Worm (Caenorhabditis elegans) whole organism, late embryonic: ENCODE measurements around the gene C05E11.3.

Experiments
- T23F11.4 ChIP-seq: fragments of 200-800 bp; sonication (Bioruptor generic); optimal IDR thresholded peaks from 2 replicates; lab custom pipeline; 2018; ENCODE audit warnings: mild to moderate bottlenecking, missing genetic modification characterization, missing compliant biosample characterization
- pha-4 ChIP-seq: fragments of 150-350 bp; optimal IDR thresholded peaks from 2 replicates; lab custom pipeline; 2018; ENCODE audit warnings: missing biosample characterization, missing genetic modification reagents, missing genetic modification characterization

DNA sequence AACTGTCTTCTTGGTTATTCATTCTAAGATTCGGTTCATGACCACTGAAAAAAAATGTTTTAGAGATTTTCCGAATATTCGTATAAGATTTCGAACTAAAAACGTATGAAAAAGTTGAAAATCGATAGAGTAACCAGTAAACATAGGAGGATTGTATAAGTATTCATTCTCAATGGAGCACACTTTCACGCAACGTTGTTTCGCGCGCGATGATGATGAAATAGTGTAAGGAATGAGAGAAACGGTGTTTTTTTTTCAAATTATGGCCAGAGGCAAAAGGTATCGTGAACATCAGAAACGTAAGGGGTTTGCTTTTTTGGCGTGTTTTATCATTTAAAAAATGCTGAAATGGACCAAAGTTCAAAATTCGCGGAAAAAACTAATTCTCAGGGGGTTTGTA, 41.5 kb downstream of the C05E11.3 start, which contains the start of gene pqn-65:
- no peak for TF ChIP-seq T23F11.4 (GFP tag; lab: Kevin White, UChicago)
- TF ChIP-seq pha-4 (tag; lab: Kevin White, UChicago): no peak
